Worm (Caenorhabditis elegans) whole organism, young adult: ENCODE measurements around the gene ZC443.7.

ENCODE experiments used
- hmg-1.2 ChIP-seq: fragments of 200-800 bp; sonication (Bioruptor generic); IDR thresholded peaks from 2 replicates; pipeline ENCODE4 v1.3.6; 2022; ENCODE audit warnings: missing genetic modification reagents, missing genetic modification characterization, missing compliant biosample characterization
- snpc-1.1 ChIP-seq: sonication (generic microtip); optimal IDR thresholded peaks from 2 replicates; lab custom pipeline; 2017; ENCODE audit warnings: missing genetic modification characterization, mild to moderate bottlenecking, missing compliant biosample characterization, antibody characterized with exemption, moderate library complexity, missing genotype, missing genetic modification reagents; ENCODE audit not compliant: insufficient read depth
- unc-62 ChIP-seq: fragments of 150-350 bp; optimal IDR thresholded peaks from 2 replicates; lab custom pipeline; 2014; ENCODE audit warnings: missing biosample characterization, missing genetic modification reagents, missing genetic modification characterization

- TF ChIP-seq snpc-1.1 (tag; lab: Kevin White, UChicago) = no peak
- TF ChIP-seq unc-62 = no peak
- no peak for TF ChIP-seq hmg-1.2
These were observed 13.5 kb upstream of the ZC443.7 start, which contains the start of gene ugt-5 for ce11 chrV:12792752-12793151.
